Fruit fly (Drosophila melanogaster) whole organism, wandering third instar larva: ENCODE data around the gene CG5895.
A peak's percentile ranks its signal among the peaks of the same experiment; 100 is the strongest.

Experiments
- Hnf4 ChIP-seq: fragments of 200-800 bp; sonication (Bioruptor generic); optimal IDR thresholded peaks from 2 replicates; lab custom pipeline; 2016; ENCODE audit warnings: missing biosample characterization, mild to moderate bottlenecking, missing genetic modification characterization
- Jra ChIP-seq: sonication (Bioruptor generic); optimal IDR thresholded peaks from 2 replicates; lab custom pipeline; 2016; ENCODE audit warnings: missing biosample characterization, missing genetic modification characterization
- Myc ChIP-seq: fragments of >200 bp; optimal IDR thresholded peaks from 2 replicates; lab custom pipeline; 2017
- OdsH ChIP-seq: fragments of 200-800 bp; sonication (Bioruptor generic); optimal IDR thresholded peaks from 2 replicates; lab custom pipeline; 2016; ENCODE audit warnings: missing biosample characterization, mild to moderate bottlenecking, missing genetic modification characterization

- TF ChIP-seq OdsH (GFP tag; lab: Kevin White, UChicago) = peak; percentile 10
- no peak for TF ChIP-seq Hnf4 (GFP tag; lab: Kevin White, UChicago)
- TF ChIP-seq Jra (GFP tag; lab: Kevin White, UChicago) = no peak
- no peak for TF ChIP-seq Myc (lab: Kevin White, UChicago)
Measured at dm6 chr3L:16027163-16027633, 8.1 kb upstream of the CG5895 start.
